Worm (Caenorhabditis elegans) whole organism, L4 larva: ENCODE data around the gene Y62H9A.9.
A peak's percentile ranks its signal among the peaks of the same experiment; 100 is the strongest.

Experiments used
- F10B5.3 ChIP-seq: sonication (generic microtip); optimal IDR thresholded peaks from 2 replicates; lab custom pipeline; 2016; ENCODE audit warnings: mild to moderate bottlenecking, missing genetic modification characterization, missing compliant biosample characterization
- F37D6.2 ChIP-seq: sonication (generic microtip); optimal IDR thresholded peaks from 2 replicates; lab custom pipeline; 2016; ENCODE audit warnings: mild to moderate bottlenecking, missing genetic modification characterization, missing compliant biosample characterization
- F44E2.7 ChIP-seq: fragments of 200-800 bp; sonication (Bioruptor generic); IDR thresholded peaks from 2 replicates; pipeline ENCODE4 v2.1.2; 2022; ENCODE audit warnings: missing genetic modification characterization, missing compliant biosample characterization
- F49E8.2 ChIP-seq: sonication (generic microtip); optimal IDR thresholded peaks from 2 replicates; lab custom pipeline; 2016; ENCODE audit warnings: missing compliant biosample characterization, mild to moderate bottlenecking, missing genetic modification characterization, borderline replicate concordance
- Y5F2A.4 ChIP-seq: fragments of 200-800 bp; sonication (Bioruptor generic); optimal IDR thresholded peaks from 2 replicates; lab custom pipeline; 2018; ENCODE audit warnings: mild to moderate bottlenecking, missing genetic modification characterization, missing compliant biosample characterization
- Y75B8A.6 ChIP-seq: fragments of 200-800 bp; sonication (Bioruptor generic); IDR thresholded peaks from 2 replicates; pipeline ENCODE4 v1.3.6; 2022; ENCODE audit warnings: missing genetic modification reagents, missing genetic modification characterization, missing compliant biosample characterization
- ZK546.5 ChIP-seq, 2 experiments: sonication (generic microtip); optimal IDR thresholded peaks; 2 replicates each; lab custom pipeline; 2017; ENCODE audit warnings: missing biosample characterization in 2 of 2, missing genetic modification characterization in 2 of 2
- aha-1 ChIP-seq: fragments of 150-350 bp; peaks from one replicate; lab custom pipeline; 2014; ENCODE audit warnings: missing biosample characterization, missing genetic modification characterization
- ama-1 ChIP-seq: fragments of 150-350 bp; optimal IDR thresholded peaks from 2 replicates; lab custom pipeline; 2014; ENCODE audit warnings: inconsistent platforms, mixed read lengths
- arid-1 ChIP-seq: fragments of 200-800 bp; sonication (Bioruptor generic); conservative IDR thresholded peaks from 2 replicates; pipeline ENCODE4 v1.3.6; 2022; ENCODE audit warnings: missing genetic modification reagents, missing genetic modification characterization, missing compliant biosample characterization
- attf-4 ChIP-seq: sonication (generic microtip); optimal IDR thresholded peaks from 3 replicates; lab custom pipeline; 2017; ENCODE audit warnings: missing biosample characterization, missing genetic modification characterization
- ceh-28 ChIP-seq: fragments of 150-350 bp; optimal IDR thresholded peaks from 2 replicates; lab custom pipeline; 2014; ENCODE audit warnings: missing biosample characterization, missing genetic modification reagents, missing genetic modification characterization
- ceh-32 ChIP-seq: sonication (generic microtip); optimal IDR thresholded peaks from 2 replicates; lab custom pipeline; 2016; ENCODE audit warnings: mild to moderate bottlenecking, missing genetic modification characterization, missing compliant biosample characterization; ENCODE audit not compliant: poor library complexity
- ces-1 ChIP-seq: fragments of 150-350 bp; sonication (generic microtip); optimal IDR thresholded peaks from 4 replicates; lab custom pipeline; 2014; ENCODE audit warnings: missing biosample characterization, missing genetic modification reagents, missing genetic modification characterization
- daf-19 ChIP-seq: fragments of 200-800 bp; sonication (Bioruptor generic); conservative IDR thresholded peaks from 2 replicates; pipeline ENCODE4 v1.3.6; 2022; ENCODE audit warnings: missing genetic modification characterization, missing compliant biosample characterization
- dmd-9 ChIP-seq: fragments of 200-800 bp; sonication (Bioruptor generic); IDR thresholded peaks from 2 replicates; pipeline ENCODE4 v1.3.6; 2022; ENCODE audit warnings: missing genetic modification reagents, missing genetic modification characterization, missing compliant biosample characterization
- duxl-1 ChIP-seq: sonication (generic microtip); optimal IDR thresholded peaks from 2 replicates; lab custom pipeline; 2016; ENCODE audit warnings: mild to moderate bottlenecking, missing genetic modification characterization, moderate library complexity, missing compliant biosample characterization; ENCODE audit not compliant: poor library complexity
- egl-43 ChIP-seq: fragments of 200-800 bp; sonication (Bioruptor generic); IDR thresholded peaks from 2 replicates; pipeline ENCODE4 v1.3.6; 2022; ENCODE audit warnings: missing genetic modification reagents, missing genetic modification characterization, missing compliant biosample characterization
- fkh-10 ChIP-seq: fragments of 150-350 bp; optimal IDR thresholded peaks from 2 replicates; lab custom pipeline; 2014; ENCODE audit warnings: missing biosample characterization, missing genetic modification reagents, missing genetic modification characterization
- hmg-1.1 ChIP-seq: fragments of 200-800 bp; sonication (Bioruptor generic); IDR thresholded peaks from 2 replicates; pipeline ENCODE4 v1.3.6; 2022; ENCODE audit warnings: missing genetic modification reagents, missing genetic modification characterization, missing compliant biosample characterization
- lim-7 ChIP-seq: fragments of 200-800 bp; sonication (Bioruptor generic); IDR thresholded peaks from 2 replicates; pipeline ENCODE4 v1.3.6; 2022; ENCODE audit warnings: missing genetic modification characterization, missing compliant biosample characterization
- lin-13 ChIP-seq: fragments of 150-350 bp; optimal IDR thresholded peaks from 2 replicates; lab custom pipeline; 2014; ENCODE audit warnings: missing biosample characterization, missing genetic modification reagents, missing genetic modification characterization
- lin-39 ChIP-seq: fragments of 150-350 bp; optimal IDR thresholded peaks from 2 replicates; lab custom pipeline; 2014; ENCODE audit warnings: missing biosample characterization, missing genetic modification reagents, missing genetic modification characterization
- mdl-1 ChIP-seq, 2 experiments: fragments of 150-350 bp in 1 of 2; sonication (generic microtip) in 1 of 2; optimal IDR thresholded peaks; 2 replicates each; lab custom pipeline; 2014 to 2017; ENCODE audit warnings: missing biosample characterization in 2 of 2, missing genetic modification characterization in 2 of 2
- nhr-6 ChIP-seq: fragments of 150-350 bp; optimal IDR thresholded peaks from 2 replicates; lab custom pipeline; 2014; ENCODE audit warnings: missing biosample characterization, missing genetic modification characterization
- php-3 ChIP-seq: fragments of 200-800 bp; sonication (Bioruptor generic); IDR thresholded peaks from 2 replicates; pipeline ENCODE4 v1.3.6; 2022; ENCODE audit warnings: missing genetic modification reagents, missing genetic modification characterization, missing compliant biosample characterization
- pqm-1 ChIP-seq: sonication (generic microtip); optimal IDR thresholded peaks from 2 replicates; lab custom pipeline; 2017; ENCODE audit warnings: missing biosample characterization, missing genetic modification characterization
- spr-3 ChIP-seq: fragments of 200-800 bp; sonication (Bioruptor generic); optimal IDR thresholded peaks from 2 replicates; lab custom pipeline; 2018; ENCODE audit warnings: mild to moderate bottlenecking, missing genetic modification characterization, missing compliant biosample characterization
- tag-97 ChIP-seq: fragments of 200-800 bp; sonication (Bioruptor generic); IDR thresholded peaks from 2 replicates; pipeline ENCODE4 v1.3.6; 2022; ENCODE audit warnings: missing genetic modification characterization, missing compliant biosample characterization
- unc-130 ChIP-seq: sonication (generic microtip); optimal IDR thresholded peaks from 2 replicates; lab custom pipeline; 2016; ENCODE audit warnings: missing genetic modification reagents, missing genetic modification characterization, missing compliant biosample characterization
- unc-62 ChIP-seq, 3 experiments: fragments of 150-350 bp in 1 of 3; sonication (generic microtip); optimal IDR thresholded peaks in 2 of 3; peaks in 1 of 3; 1 replicate in 1 of 3; 2 replicates in 2 of 3; lab custom pipeline; 2014 to 2017; ENCODE audit warnings: missing biosample characterization in 3 of 3, missing genetic modification characterization in 3 of 3, missing genetic modification reagents in 3 of 3, missing genotype in 1 of 3
- vab-7 ChIP-seq: fragments of 200-800 bp; sonication (Bioruptor generic); IDR thresholded peaks from 2 replicates; pipeline ENCODE4 v1.3.6; 2022; ENCODE audit warnings: missing genetic modification reagents, missing genetic modification characterization, missing compliant biosample characterization
- zfp-2 ChIP-seq: sonication (generic microtip); optimal IDR thresholded peaks from 2 replicates; lab custom pipeline; 2016; ENCODE audit warnings: mild to moderate bottlenecking, missing genetic modification characterization, missing compliant biosample characterization
- zfp-3 ChIP-seq: fragments of 200-800 bp; sonication (Bioruptor generic); conservative IDR thresholded peaks from 2 replicates; pipeline ENCODE4 v1.3.6; 2022; ENCODE audit warnings: missing genetic modification reagents, missing genetic modification characterization, missing compliant biosample characterization
- ztf-11 ChIP-seq: fragments of 150-350 bp; optimal IDR thresholded peaks from 2 replicates; lab custom pipeline; 2014; ENCODE audit warnings: missing biosample characterization, missing genetic modification characterization

The Y62H9A.9 gene

ce11 chrX:11917994-11918393 is 20.1 kb upstream of the Y62H9A.9 start, which contains the start of gene Y62H9A.16:
Gene Y62H9A.16, plus strand, starts transcription at chrX:11918294.
- TF ChIP-seq aha-1 (tag; lab: Kevin White, UChicago) (peak; percentile 46), F49E8.2 (tag; lab: Kevin White, UChicago) (no peak)
- TF ChIP-seq, all 104 proteins: peak for 1

- TF ChIP-seq mdl-1 (tag; optimal IDR thresholded peaks at IDR 0.05; lab: Kevin White, UChicago): no peak
- TF ChIP-seq fkh-10 (GFP tag; lab: Kevin White, UChicago): no peak
- TF ChIP-seq php-3 (GFP tag; lab: Robert Waterston, UW): no peak
- no peak for TF ChIP-seq ztf-11 (tag; lab: Kevin White, UChicago)
- no peak for TF ChIP-seq egl-43
- no peak for TF ChIP-seq duxl-1 (tag; lab: Kevin White, UChicago)
- TF ChIP-seq zfp-3 (GFP tag; lab: Robert Waterston, UW): no peak
- no peak for TF ChIP-seq hmg-1.1
- TF ChIP-seq lin-39 (tag; lab: Kevin White, UChicago): no peak
- TF ChIP-seq unc-62 (GFP tag; optimal IDR thresholded peaks at IDR 0.05 in 1 of 2; lab: Kevin White, UChicago): no peak
- no peak for TF ChIP-seq unc-62 (tag; optimal IDR thresholded peaks at IDR 0.05; lab: Kevin White, UChicago)
- TF ChIP-seq F44E2.7 (GFP tag; lab: Robert Waterston, UW): no peak
- TF ChIP-seq F49E8.2 (tag; lab: Kevin White, UChicago): no peak
- no peak for TF ChIP-seq ces-1 (GFP tag; lab: Kevin White, UChicago)
- no peak for TF ChIP-seq attf-4
- no peak for TF ChIP-seq ama-1 (lab: Kevin White, UChicago)
- no peak for TF ChIP-seq ZK546.5 (tag; optimal IDR thresholded peaks at IDR 0.05; lab: Kevin White, UChicago)
- no peak for TF ChIP-seq pqm-1
- TF ChIP-seq aha-1 (tag; lab: Kevin White, UChicago): no peak
- TF ChIP-seq lim-7 (GFP tag; lab: Robert Waterston, UW): no peak
- no peak for TF ChIP-seq dmd-9
- TF ChIP-seq, all 104 proteins: peak for 0
These were observed 18.8 kb upstream of the Y62H9A.9 start, which contains the start of gene Y62H9A.13 for ce11 chrX:11916705-11917104. Gene Y62H9A.13, plus strand, starts transcription at chrX:11917005.

ce11 chrX:11913824-11914223 is 15.9 kb upstream of the Y62H9A.9 start, which contains the start of gene Y62H9A.12:
Gene Y62H9A.12, plus strand, starts transcription at chrX:11914124.
- TF ChIP-seq zfp-2 (tag; lab: Kevin White, UChicago): no peak
- TF ChIP-seq vab-7 (GFP tag; lab: Robert Waterston, UW): no peak
- TF ChIP-seq ceh-32 (tag; lab: Kevin White, UChicago): no peak
- TF ChIP-seq Y5F2A.4: no peak
- TF ChIP-seq nhr-6 (tag; lab: Kevin White, UChicago): no peak
- TF ChIP-seq unc-62 (GFP tag; optimal IDR thresholded peaks at IDR 0.05 in 1 of 2; lab: Kevin White, UChicago): no peak
- TF ChIP-seq unc-62 (tag; optimal IDR thresholded peaks at IDR 0.05; lab: Kevin White, UChicago): no peak
- no peak for TF ChIP-seq ceh-28 (tag; lab: Kevin White, UChicago)
- no peak for TF ChIP-seq F37D6.2 (tag; lab: Kevin White, UChicago)
- TF ChIP-seq unc-130 (GFP tag; lab: Kevin White, UChicago): no peak
- no peak for TF ChIP-seq tag-97
- no peak for TF ChIP-seq lin-13 (GFP tag; lab: Kevin White, UChicago)
- no peak for TF ChIP-seq arid-1 (GFP tag; lab: Robert Waterston, UW)
- no peak for TF ChIP-seq duxl-1 (tag; lab: Kevin White, UChicago)
- no peak for TF ChIP-seq ZK546.5 (tag; optimal IDR thresholded peaks at IDR 0.05; lab: Kevin White, UChicago)
- no peak for TF ChIP-seq spr-3 (GFP tag; lab: Kevin White, UChicago)
- no peak for TF ChIP-seq Y75B8A.6 (GFP tag; lab: Robert Waterston, UW)
- TF ChIP-seq egl-43: no peak
- no peak for TF ChIP-seq daf-19 (GFP tag; lab: Robert Waterston, UW)
- no peak for TF ChIP-seq zfp-3 (GFP tag; lab: Robert Waterston, UW)
- no peak for TF ChIP-seq F10B5.3 (tag; lab: Kevin White, UChicago)
